Worm (Caenorhabditis elegans): ENCODE results near the gene C16C8.21.

Gene C16C8.21

ce11 chrII:3482231-3482630 lies 34.2 kb downstream of the C16C8.21 start, which contains the start of gene smu-2:
Gene smu-2 (plus strand): TSS chrII:3482408.
- TF ChIP-seq nhr-129 (tag; optimal IDR thresholded peaks at IDR 0.05), result no peak
- no peak for TF ChIP-seq unc-62 (GFP tag; optimal IDR thresholded peaks at IDR 0.05)
- no peak for TF ChIP-seq nhr-10 (tag; optimal IDR thresholded peaks at IDR 0.05)
- TF ChIP-seq fos-1 (tag; optimal IDR thresholded peaks at IDR 0.05), result no peak
- TF ChIP-seq nhr-11 (tag; optimal IDR thresholded peaks at IDR 0.05), result no peak
- TF ChIP-seq nhr-23 (tag; optimal IDR thresholded peaks at IDR 0.05), result no peak
- peak; percentile 74 for TF ChIP-seq lin-13 (GFP tag; optimal IDR thresholded peaks at IDR 0.05)
- TF ChIP-seq snpc-4 (tag; optimal IDR thresholded peaks at IDR 0.05), result no peak
- no peak for TF ChIP-seq egl-27 (tag; optimal IDR thresholded peaks at IDR 0.05)
- peak; percentile 41 for TF ChIP-seq F13H6.1 (tag; optimal IDR thresholded peaks at IDR 0.05)
- TF ChIP-seq crh-2 (tag; optimal IDR thresholded peaks at IDR 0.05), result no peak
- TF ChIP-seq nhr-77 (tag; optimal IDR thresholded peaks at IDR 0.05), result no peak
- no peak for TF ChIP-seq sem-4 (tag; optimal IDR thresholded peaks at IDR 0.05)
- peak; percentile 53 for TF ChIP-seq sma-3 (GFP tag; optimal IDR thresholded peaks at IDR 0.05)
- no peak for TF ChIP-seq ZK546.5 (tag; optimal IDR thresholded peaks at IDR 0.05)
- TF ChIP-seq ceh-82 (tag; optimal IDR thresholded peaks at IDR 0.05), result no peak
- TF ChIP-seq skn-1 (tag; optimal IDR thresholded peaks at IDR 0.05), result no peak
- TF ChIP-seq mbf-1 (tag; optimal IDR thresholded peaks at IDR 0.05), result no peak
- TF ChIP-seq nhr-12 (tag; optimal IDR thresholded peaks at IDR 0.05), result no peak
- no peak for TF ChIP-seq unc-39 (tag; optimal IDR thresholded peaks at IDR 0.05)
- peak; percentile 27 for TF ChIP-seq mab-5 (tag; optimal IDR thresholded peaks at IDR 0.05)
- TF ChIP-seq ceh-16 (tag; optimal IDR thresholded peaks at IDR 0.05), result no peak
- TF ChIP-seq R02D3.7 (tag; optimal IDR thresholded peaks at IDR 0.05), result no peak
- TF ChIP-seq Y55F3AM.14 (GFP tag; optimal IDR thresholded peaks at IDR 0.05), result no peak
- TF ChIP-seq nhr-25 (tag; optimal IDR thresholded peaks at IDR 0.05), result no peak
- no peak for TF ChIP-seq nhr-6 (tag; optimal IDR thresholded peaks at IDR 0.05)
- peak; percentile 79 for TF ChIP-seq unc-55 (GFP tag; optimal IDR thresholded peaks at IDR 0.05)
- no peak for TF ChIP-seq lin-11 (tag; optimal IDR thresholded peaks at IDR 0.05)
- TF ChIP-seq C34F6.9 (tag; optimal IDR thresholded peaks at IDR 0.05), result peak; percentile 67
- TF ChIP-seq ztf-4 (tag; optimal IDR thresholded peaks at IDR 0.05), result no peak
- TF ChIP-seq blmp-1 (tag; optimal IDR thresholded peaks at IDR 0.05; ENCODE audit: insufficient read depth), result no peak
- TF ChIP-seq gmeb-1 (tag; optimal IDR thresholded peaks at IDR 0.05), result no peak
- no peak for TF ChIP-seq zag-1 (tag; optimal IDR thresholded peaks at IDR 0.05)
- no peak for TF ChIP-seq dmd-4 (tag; optimal IDR thresholded peaks at IDR 0.05)
- no peak for TF ChIP-seq sma-9 (GFP tag; optimal IDR thresholded peaks at IDR 0.05)
- TF ChIP-seq sma-9 (tag; optimal IDR thresholded peaks at IDR 0.05), result no peak
- TF ChIP-seq elt-1 (tag; optimal IDR thresholded peaks at IDR 0.05), result no peak
- TF ChIP-seq lsy-2 (tag; optimal IDR thresholded peaks at IDR 0.05), result peak in 1 of 2 experiments; percentile 37
- TF ChIP-seq peb-1 (tag; optimal IDR thresholded peaks at IDR 0.05), result no peak
- TF ChIP-seq ztf-1 (GFP tag; conservative IDR thresholded peaks at IDR 0.05), result no peak
- TF ChIP-seq nhr-21 (tag; optimal IDR thresholded peaks at IDR 0.05), result no peak
- no peak for TF ChIP-seq alr-1 (tag; optimal IDR thresholded peaks at IDR 0.05)
- no peak for TF ChIP-seq lin-39 (tag; optimal IDR thresholded peaks at IDR 0.05)
- no peak for TF ChIP-seq elt-3 (tag; optimal IDR thresholded peaks at IDR 0.05)
- no peak for TF ChIP-seq mdl-1 (tag; optimal IDR thresholded peaks at IDR 0.05)
- TF ChIP-seq aly-2 (tag; optimal IDR thresholded peaks at IDR 0.05), result no peak
- no peak for TF ChIP-seq ztf-11 (tag; optimal IDR thresholded peaks at IDR 0.05)
- no peak for TF ChIP-seq ama-1 (optimal IDR thresholded peaks at IDR 0.05)
- TF ChIP-seq nhr-237 (tag; optimal IDR thresholded peaks at IDR 0.05), result no peak
